Worm (Caenorhabditis elegans) whole organism, early embryonic: ENCODE measurements around the gene F58E6.4.

Source experiments
- B0310.2 ChIP-seq: sonication (generic microtip); optimal IDR thresholded peaks from 2 replicates; lab custom pipeline; 2016; ENCODE audit warnings: mild to moderate bottlenecking, missing genetic modification characterization, missing compliant biosample characterization
- F13C5.2 ChIP-seq: sonication (generic microtip); optimal IDR thresholded peaks from 2 replicates; lab custom pipeline; 2017; ENCODE audit warnings: mild to moderate bottlenecking, missing genetic modification characterization, inconsistent platforms, missing compliant biosample characterization
- aly-1 ChIP-seq: sonication (generic microtip); optimal IDR thresholded peaks from 2 replicates; lab custom pipeline; 2016; ENCODE audit warnings: missing genetic modification characterization, missing compliant biosample characterization
- ama-1 ChIP-seq: fragments of 150-350 bp; optimal IDR thresholded peaks from 2 replicates; lab custom pipeline; 2014
- ceh-13 ChIP-seq: fragments of 200-800 bp; sonication (Bioruptor generic); optimal IDR thresholded peaks from 2 replicates; lab custom pipeline; 2018; ENCODE audit warnings: mild to moderate bottlenecking, missing genetic modification characterization, missing compliant biosample characterization
- ceh-36 ChIP-seq: sonication (generic microtip); optimal IDR thresholded peaks from 2 replicates; lab custom pipeline; 2016; ENCODE audit warnings: missing genetic modification characterization, inconsistent platforms, missing compliant biosample characterization
- ets-7 ChIP-seq: sonication (generic microtip); optimal IDR thresholded peaks from 2 replicates; lab custom pipeline; 2016; ENCODE audit warnings: missing genotype, missing genetic modification characterization, missing compliant biosample characterization
- flt-1 ChIP-seq: fragments of 200-800 bp; sonication (Bioruptor generic); IDR thresholded peaks from 2 replicates; pipeline ENCODE4 v1.3.6; 2022; ENCODE audit warnings: missing genetic modification characterization, missing compliant biosample characterization
- hmbx-1 ChIP-seq: sonication (generic microtip); optimal IDR thresholded peaks from 2 replicates; lab custom pipeline; 2016; ENCODE audit warnings: mild to moderate bottlenecking, missing genetic modification characterization, missing compliant biosample characterization
- hmg-4 ChIP-seq: fragments of 200-800 bp; sonication (Bioruptor generic); optimal IDR thresholded peaks from 2 replicates; lab custom pipeline; 2018; ENCODE audit warnings: mild to moderate bottlenecking, missing genetic modification characterization, missing compliant biosample characterization
- hnd-1 ChIP-seq: sonication (generic microtip); optimal IDR thresholded peaks from 2 replicates; lab custom pipeline; 2016; ENCODE audit warnings: missing genetic modification characterization, missing compliant biosample characterization
- pes-1 ChIP-seq: fragments of 200-800 bp; sonication (Bioruptor generic); IDR thresholded peaks from 2 replicates; pipeline ENCODE4 v1.3.6; 2022; ENCODE audit warnings: missing genetic modification reagents, missing genetic modification characterization, missing compliant biosample characterization
- scrt-1 ChIP-seq: fragments of 200-800 bp; sonication (Bioruptor generic); IDR thresholded peaks from 2 replicates; pipeline ENCODE4 v1.3.6; 2022; ENCODE audit warnings: missing genetic modification characterization, missing compliant biosample characterization
- sea-1 ChIP-seq: fragments of 200-800 bp; sonication (Bioruptor generic); conservative IDR thresholded peaks from 2 replicates; pipeline ENCODE4 v1.3.6; 2022; ENCODE audit warnings: missing genetic modification characterization, missing compliant biosample characterization
- tbx-11 ChIP-seq: fragments of 200-800 bp; sonication (Bioruptor generic); IDR thresholded peaks from 2 replicates; pipeline ENCODE4 v1.3.6; 2022; ENCODE audit warnings: missing genetic modification characterization, missing compliant biosample characterization
- tbx-37 ChIP-seq: fragments of 200-800 bp; sonication (Bioruptor generic); conservative IDR thresholded peaks from 2 replicates; pipeline ENCODE4 v1.3.6; 2022; ENCODE audit warnings: missing genetic modification reagents, missing genetic modification characterization, missing compliant biosample characterization
- tra-4 ChIP-seq: sonication (generic microtip); optimal IDR thresholded peaks from 2 replicates; lab custom pipeline; 2017; ENCODE audit warnings: missing genetic modification characterization, missing compliant biosample characterization

Gene F58E6.4

DNA sequence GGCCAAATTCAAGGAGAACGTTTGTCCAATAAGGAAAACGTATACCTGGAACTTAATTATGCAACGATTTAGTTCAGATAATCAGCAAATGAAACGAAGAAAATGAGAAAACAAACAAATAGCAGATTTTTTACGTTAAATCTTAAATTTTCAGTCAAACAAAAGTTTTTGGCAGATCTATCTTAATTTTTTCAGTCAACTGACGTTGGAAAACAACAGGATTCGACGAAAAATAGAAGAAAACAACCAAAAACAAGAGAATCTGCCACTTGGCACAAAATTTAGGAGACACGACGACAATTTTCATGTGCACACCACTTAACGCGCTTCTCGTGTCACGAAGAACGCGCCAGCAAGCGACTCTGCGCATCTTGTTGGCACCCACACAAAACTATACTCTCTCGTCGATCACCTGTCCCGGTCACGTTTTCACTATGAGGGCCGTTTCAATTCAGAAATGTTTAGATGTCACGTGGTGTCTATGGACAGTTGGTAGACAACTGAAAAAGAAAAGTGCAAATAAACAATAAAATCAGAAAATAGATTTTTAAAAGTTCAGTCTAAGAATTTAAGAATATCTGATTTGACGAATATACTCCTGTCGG, 39.6 kb upstream of the F58E6.4 start, which contains the start of gene ztf-7:
Gene ztf-7, minus strand, starts transcription at position 51 of the 605 bp plus-strand sequence.
- TF ChIP-seq F13C5.2 (peak; percentile 46), hmg-4 (GFP tag; lab: Kevin White, UChicago) (no peak), ets-7 (tag; lab: Kevin White, UChicago) (no peak), flt-1 (GFP tag; lab: Robert Waterston, UW) (no peak)

DNA sequence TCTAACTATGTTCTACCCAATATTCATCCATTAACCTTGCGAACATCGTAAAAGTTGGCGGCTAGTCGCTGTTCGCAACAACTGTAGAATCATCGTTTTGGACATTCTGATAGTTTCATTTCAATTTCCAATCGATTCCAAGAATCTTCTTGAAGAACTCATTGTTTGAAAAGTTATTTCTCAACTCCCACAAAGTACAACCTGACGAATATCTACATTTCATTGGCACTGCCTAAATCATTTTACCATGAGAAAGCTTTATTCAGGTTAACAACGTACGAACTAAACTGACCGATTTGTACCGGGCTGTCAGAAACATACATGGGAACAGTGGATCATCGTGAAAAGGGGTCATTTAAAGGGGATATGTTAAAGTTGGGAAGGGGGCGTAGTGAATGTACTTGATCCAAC, 36.5 kb upstream of the F58E6.4 start, which contains the start of gene F46B6.6:
Gene F46B6.6, minus strand, starts transcription at position 148 of the 411 bp plus-strand sequence.
- TF ChIP-seq flt-1 (GFP tag; lab: Robert Waterston, UW) (no peak), ceh-13 (GFP tag; lab: Kevin White, UChicago) (no peak), pes-1 (GFP tag; lab: Robert Waterston, UW) (no peak), scrt-1 (GFP tag; lab: Robert Waterston, UW) (no peak), ama-1 (lab: Kevin White, UChicago) (peak; percentile 44), ceh-36 (no peak)

DNA sequence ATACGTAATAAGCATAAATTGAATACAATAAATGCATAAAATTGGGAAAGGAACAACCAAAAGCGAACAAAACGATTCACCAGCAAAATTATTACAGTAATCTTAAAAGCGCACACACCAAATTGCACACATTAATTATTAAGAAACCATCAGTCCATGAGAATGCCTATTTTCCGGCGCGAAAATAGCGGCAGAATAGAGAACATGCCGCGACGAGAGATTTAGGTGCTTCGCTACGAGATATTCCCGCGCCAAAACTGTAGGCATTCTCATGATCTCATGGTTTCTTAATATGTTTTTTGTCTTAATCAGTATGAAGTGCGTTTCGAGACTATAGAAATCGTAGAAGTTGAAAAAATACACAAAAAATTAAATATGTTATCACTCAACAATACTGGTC, 34.0 kb upstream of the F58E6.4 start:
- no peak for TF ChIP-seq flt-1 (GFP tag; lab: Robert Waterston, UW)
- TF ChIP-seq hmg-4 (GFP tag; lab: Kevin White, UChicago) = no peak
- TF ChIP-seq tbx-37 (GFP tag; lab: Robert Waterston, UW) = no peak
- no peak for TF ChIP-seq tra-4
- TF ChIP-seq ceh-36 = no peak
- no peak for TF ChIP-seq hmbx-1 (tag; lab: Kevin White, UChicago)
- no peak for TF ChIP-seq aly-1 (tag; lab: Kevin White, UChicago)
- no peak for TF ChIP-seq scrt-1 (GFP tag; lab: Robert Waterston, UW)
- TF ChIP-seq ets-7 (tag; lab: Kevin White, UChicago) = no peak
- no peak for TF ChIP-seq hnd-1 (tag; lab: Kevin White, UChicago)
- TF ChIP-seq F13C5.2 = no peak
- no peak for TF ChIP-seq B0310.2 (tag; lab: Kevin White, UChicago)
- no peak for TF ChIP-seq ceh-13 (GFP tag; lab: Kevin White, UChicago)
- no peak for TF ChIP-seq tbx-11
- TF ChIP-seq sea-1 = no peak
- TF ChIP-seq pes-1 (GFP tag; lab: Robert Waterston, UW) = no peak
- no peak for TF ChIP-seq ama-1 (lab: Kevin White, UChicago)

DNA sequence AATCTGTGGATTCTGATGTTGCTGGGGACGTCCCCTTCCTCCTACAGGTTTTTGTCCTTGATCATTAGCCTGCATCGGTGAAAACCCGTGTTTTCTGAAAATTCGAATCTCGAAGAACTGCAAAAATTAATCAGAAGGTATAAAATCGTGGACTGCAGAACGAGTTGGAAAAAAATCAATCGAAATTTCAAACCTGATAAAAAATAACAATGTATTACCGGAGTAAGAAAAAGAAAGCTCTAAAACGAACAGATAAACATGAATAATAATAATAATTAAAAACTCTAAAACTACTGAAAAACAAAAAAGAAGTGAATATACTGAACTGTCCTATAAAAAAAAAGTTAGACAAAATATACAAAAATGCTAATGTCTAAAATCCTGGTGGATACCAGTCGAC, 32.8 kb upstream of the F58E6.4 start, which contains the start of gene F46B6.5:
Gene F46B6.5, minus strand, starts transcription at position 101 of the 400 bp plus-strand sequence.
- no peak for TF ChIP-seq hmbx-1 (tag; lab: Kevin White, UChicago)
- no peak for TF ChIP-seq F13C5.2

DNA sequence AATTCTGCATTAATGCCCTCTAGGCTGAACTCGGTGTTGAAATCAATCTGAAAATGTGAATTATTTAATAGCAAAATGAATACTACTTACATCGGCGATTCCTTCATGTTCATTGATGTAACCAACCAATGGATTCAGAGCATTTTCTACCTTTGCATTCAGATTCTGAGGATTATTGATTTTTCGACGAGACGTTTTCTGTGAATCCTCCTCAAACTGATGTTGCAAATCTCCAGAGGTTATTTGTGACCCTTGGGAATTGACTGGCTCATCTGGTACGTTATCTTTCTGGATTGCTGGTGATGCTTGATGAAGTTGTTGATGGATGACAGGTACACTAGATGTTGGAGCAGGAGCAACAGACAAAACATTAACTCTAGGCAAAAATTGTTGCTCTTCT, 31.8 kb upstream of the F58E6.4 start:
- TF ChIP-seq ets-7 (tag; lab: Kevin White, UChicago) (no peak), ceh-36 (no peak), F13C5.2 (no peak), B0310.2 (tag; lab: Kevin White, UChicago) (no peak), hmg-4 (GFP tag; lab: Kevin White, UChicago) (no peak), tbx-11 (no peak), tbx-37 (GFP tag; lab: Robert Waterston, UW) (no peak), tra-4 (no peak), pes-1 (GFP tag; lab: Robert Waterston, UW) (no peak), sea-1 (no peak), hnd-1 (tag; lab: Kevin White, UChicago) (no peak), hmbx-1 (tag; lab: Kevin White, UChicago) (no peak), ceh-13 (GFP tag; lab: Kevin White, UChicago) (no peak), flt-1 (GFP tag; lab: Robert Waterston, UW) (no peak), scrt-1 (GFP tag; lab: Robert Waterston, UW) (no peak), ama-1 (lab: Kevin White, UChicago) (no peak), aly-1 (tag; lab: Kevin White, UChicago) (no peak)

DNA sequence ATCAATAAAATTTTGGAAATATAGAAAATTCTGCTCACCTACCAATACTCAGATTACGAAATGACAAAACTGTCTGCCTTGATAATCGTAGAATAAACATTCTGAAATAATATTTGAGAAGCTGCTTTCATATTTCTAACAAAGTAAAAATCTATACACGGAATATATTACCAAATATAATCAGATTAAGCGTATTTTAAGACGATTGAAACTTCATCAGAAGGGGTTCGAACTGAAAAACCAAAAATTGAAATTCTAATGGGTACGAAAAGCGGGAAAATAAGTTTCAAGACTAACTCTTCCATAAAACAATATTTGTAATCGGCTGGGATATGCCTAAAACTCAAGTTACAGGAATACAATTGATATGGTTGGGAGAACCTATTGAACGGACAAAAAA, 29.2 kb upstream of the F58E6.4 start, which contains the start of gene F46B6.4:
Gene F46B6.4, minus strand, starts transcription at position 101 of the 400 bp plus-strand sequence.
- TF ChIP-seq tra-4 = no peak
- no peak for TF ChIP-seq tbx-37 (GFP tag; lab: Robert Waterston, UW)
- TF ChIP-seq ama-1 (lab: Kevin White, UChicago) = no peak
- no peak for TF ChIP-seq aly-1 (tag; lab: Kevin White, UChicago)
- TF ChIP-seq hnd-1 (tag; lab: Kevin White, UChicago) = no peak
- no peak for TF ChIP-seq hmbx-1 (tag; lab: Kevin White, UChicago)
- no peak for TF ChIP-seq flt-1 (GFP tag; lab: Robert Waterston, UW)

DNA sequence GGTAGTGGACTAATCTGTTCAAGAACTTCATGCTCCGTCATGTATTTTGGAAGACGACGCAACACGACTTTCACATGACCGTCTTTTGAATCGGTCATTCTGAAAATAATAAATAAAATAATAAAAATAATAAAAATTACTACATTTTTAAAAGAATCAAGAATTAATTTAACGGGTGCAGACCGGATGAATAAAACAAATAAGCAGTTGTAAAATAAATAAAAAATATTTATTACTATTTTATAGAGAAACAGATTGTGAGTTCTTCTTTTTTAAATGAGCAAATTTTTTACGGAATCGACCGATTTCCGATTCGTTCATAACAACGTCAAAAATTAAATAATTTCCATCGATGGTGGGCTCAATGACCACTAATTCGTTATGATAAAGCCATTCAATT, 27.4 kb upstream of the F58E6.4 start, which contains the start of gene smg-4:
Gene smg-4, minus strand, starts transcription at position 101 of the 400 bp plus-strand sequence.
- TF ChIP-seq hmg-4 (GFP tag; lab: Kevin White, UChicago) (no peak), tbx-37 (GFP tag; lab: Robert Waterston, UW) (no peak), tbx-11 (no peak)

DNA sequence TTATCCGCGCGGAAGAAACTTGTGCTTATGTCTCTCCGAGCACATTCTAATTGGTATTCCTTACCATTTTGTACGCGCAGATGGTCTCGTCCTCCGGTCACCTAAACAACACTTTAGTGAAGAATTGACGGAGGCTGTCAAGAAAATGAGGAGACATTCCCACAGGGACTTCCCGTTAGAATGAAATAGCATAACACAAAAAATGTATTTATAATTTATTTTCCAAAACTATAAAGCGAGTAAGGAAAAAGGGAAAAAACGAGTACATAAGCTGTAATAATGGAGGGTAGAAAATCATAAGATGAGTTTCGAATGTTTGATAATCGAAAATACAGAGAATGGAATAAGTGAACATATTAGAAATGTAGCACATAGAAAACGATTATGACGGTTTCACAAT, 25.5 kb upstream of the F58E6.4 start, which contains the start of gene F46B6.12:
Gene F46B6.12, minus strand, starts transcription at position 101 of the 400 bp plus-strand sequence.
- TF ChIP-seq pes-1 (GFP tag; lab: Robert Waterston, UW) (no peak), flt-1 (GFP tag; lab: Robert Waterston, UW) (no peak), F13C5.2 (no peak), hnd-1 (tag; lab: Kevin White, UChicago) (no peak), ceh-36 (no peak), tra-4 (no peak), scrt-1 (GFP tag; lab: Robert Waterston, UW) (no peak), ama-1 (lab: Kevin White, UChicago) (no peak), aly-1 (tag; lab: Kevin White, UChicago) (no peak), ceh-13 (GFP tag; lab: Kevin White, UChicago) (no peak), B0310.2 (tag; lab: Kevin White, UChicago) (no peak), ets-7 (tag; lab: Kevin White, UChicago) (no peak), sea-1 (no peak), tbx-37 (GFP tag; lab: Robert Waterston, UW) (no peak)
